Worm (Caenorhabditis elegans) whole organism, young adult: ENCODE results near the gene lpin-1.

Experiments
- B0261.1 ChIP-seq: sonication (generic microtip); optimal IDR thresholded peaks from 2 replicates; lab custom pipeline; 2016; ENCODE audit warnings: mild to moderate bottlenecking, missing genetic modification characterization, moderate library complexity, missing compliant biosample characterization
- C17E4.6 ChIP-seq: fragments of 200-800 bp; sonication (Bioruptor generic); IDR thresholded peaks from 2 replicates; pipeline ENCODE4 v1.3.6; 2022; ENCODE audit warnings: missing genetic modification reagents, missing genetic modification characterization, missing compliant biosample characterization
- F23B12.7 ChIP-seq: sonication (generic microtip); optimal IDR thresholded peaks from 2 replicates; lab custom pipeline; 2017; ENCODE audit warnings: missing genetic modification characterization, mild to moderate bottlenecking, missing compliant biosample characterization, antibody characterized with exemption, moderate library complexity; ENCODE audit not compliant: insufficient read depth
- F49E8.2 ChIP-seq: sonication (generic microtip); optimal IDR thresholded peaks from 3 replicates; lab custom pipeline; 2017; ENCODE audit warnings: missing genetic modification characterization, mild to moderate bottlenecking, missing compliant biosample characterization, antibody characterized with exemption, moderate library complexity; ENCODE audit not compliant: insufficient read depth
- F52B5.7 ChIP-seq: sonication (generic microtip); optimal IDR thresholded peaks from 2 replicates; lab custom pipeline; 2016; ENCODE audit warnings: mild to moderate bottlenecking, missing genetic modification characterization, missing compliant biosample characterization
- K11D2.4 ChIP-seq: fragments of 200-800 bp; sonication (Bioruptor generic); IDR thresholded peaks from 2 replicates; pipeline ENCODE4 v1.3.6; 2022; ENCODE audit warnings: missing genetic modification reagents, missing genetic modification characterization, missing compliant biosample characterization
- T07F8.4 ChIP-seq: sonication (generic microtip); optimal IDR thresholded peaks from 2 replicates; lab custom pipeline; 2016; ENCODE audit warnings: mild to moderate bottlenecking, missing genetic modification characterization, moderate library complexity, missing compliant biosample characterization
- Y53G8AR.9 ChIP-seq: fragments of 200-800 bp; sonication (Bioruptor generic); conservative IDR thresholded peaks from 2 replicates; pipeline ENCODE4 v1.3.6; 2022; ENCODE audit warnings: missing genetic modification reagents, missing genetic modification characterization, missing compliant biosample characterization
- Y79H2A.3 ChIP-seq: fragments of 200-800 bp; sonication (Bioruptor generic); conservative IDR thresholded peaks from 2 replicates; pipeline ENCODE4 v1.3.6; 2022; ENCODE audit warnings: missing genetic modification reagents, missing genetic modification characterization, missing compliant biosample characterization
- ama-1 ChIP-seq, 3 experiments: fragments of 150-350 bp in 1 of 3; sonication (generic microtip) in 2 of 3; optimal IDR thresholded peaks; 2 replicates each; lab custom pipeline; 2014 to 2018; ENCODE audit warnings: missing biosample characterization in 2 of 3, missing genetic modification characterization in 2 of 3, missing genetic modification reagents in 2 of 3
- attf-5 ChIP-seq: fragments of 200-800 bp; sonication (Bioruptor generic); optimal IDR thresholded peaks from 2 replicates; lab custom pipeline; 2018; ENCODE audit warnings: mild to moderate bottlenecking, missing genetic modification characterization, missing compliant biosample characterization
- attf-6 ChIP-seq: fragments of 200-800 bp; sonication (Bioruptor generic); IDR thresholded peaks from 2 replicates; pipeline ENCODE4 v1.3.6; 2022; ENCODE audit warnings: missing genetic modification reagents, missing genetic modification characterization, missing compliant biosample characterization
- bed-1 ChIP-seq: fragments of 200-800 bp; sonication (Bioruptor generic); IDR thresholded peaks from 2 replicates; pipeline ENCODE4 v1.3.6; 2022; ENCODE audit warnings: missing genetic modification reagents, missing genetic modification characterization, missing compliant biosample characterization
- ceh-91 ChIP-seq: fragments of 200-800 bp; sonication (Bioruptor generic); IDR thresholded peaks from 2 replicates; pipeline ENCODE4 v1.3.6; 2022; ENCODE audit warnings: missing genetic modification reagents, missing genetic modification characterization, missing compliant biosample characterization
- dpl-1 ChIP-seq: fragments of 150-350 bp; optimal IDR thresholded peaks from 2 replicates; lab custom pipeline; 2014; ENCODE audit warnings: missing biosample characterization, missing genetic modification reagents, missing genetic modification characterization
- egl-18 ChIP-seq: fragments of 200-800 bp; sonication (Bioruptor generic); IDR thresholded peaks from 2 replicates; pipeline ENCODE4 v1.3.6; 2022; ENCODE audit warnings: missing genetic modification reagents, missing genetic modification characterization, missing compliant biosample characterization
- ets-4 ChIP-seq: fragments of 200-800 bp; sonication (Bioruptor generic); optimal IDR thresholded peaks from 2 replicates; lab custom pipeline; 2018; ENCODE audit warnings: mild to moderate bottlenecking, missing genetic modification characterization, missing compliant biosample characterization
- gei-17 ChIP-seq: fragments of 200-800 bp; sonication (Bioruptor generic); optimal IDR thresholded peaks from 2 replicates; lab custom pipeline; 2018; ENCODE audit warnings: mild to moderate bottlenecking, missing genetic modification characterization, missing compliant biosample characterization
- hlh-26 ChIP-seq: fragments of 200-800 bp; sonication (Bioruptor generic); conservative IDR thresholded peaks from 2 replicates; pipeline ENCODE4 v1.3.6; 2022; ENCODE audit warnings: missing genetic modification reagents, missing genetic modification characterization, missing compliant biosample characterization
- hsf-1 ChIP-seq: fragments of 200-800 bp; sonication (Bioruptor generic); IDR thresholded peaks from 2 replicates; pipeline ENCODE4 v1.3.6; 2022; ENCODE audit warnings: missing genetic modification reagents, missing genetic modification characterization, missing compliant biosample characterization
- lin-54 ChIP-seq: fragments of 200-800 bp; sonication (Bioruptor generic); optimal IDR thresholded peaks from 2 replicates; lab custom pipeline; 2018; ENCODE audit warnings: mild to moderate bottlenecking, missing genetic modification characterization, missing compliant biosample characterization
- lir-1 ChIP-seq: fragments of 200-800 bp; sonication (Bioruptor generic); conservative IDR thresholded peaks from 2 replicates; pipeline ENCODE4 v1.3.6; 2022; ENCODE audit warnings: missing genetic modification reagents, missing genetic modification characterization, missing compliant biosample characterization
- madf-6 ChIP-seq: fragments of 200-800 bp; sonication (Bioruptor generic); IDR thresholded peaks from 2 replicates; pipeline ENCODE4 v1.3.6; 2022; ENCODE audit warnings: missing genetic modification reagents, missing genetic modification characterization, missing compliant biosample characterization
- madf-8 ChIP-seq: fragments of 200-800 bp; sonication (Bioruptor generic); conservative IDR thresholded peaks from 2 replicates; pipeline ENCODE4 v1.3.6; 2022; ENCODE audit warnings: missing genetic modification reagents, missing genetic modification characterization, missing compliant biosample characterization
- mcd-1 ChIP-seq: fragments of 200-800 bp; sonication (Bioruptor generic); IDR thresholded peaks from 2 replicates; pipeline ENCODE4 v1.3.6; 2022; ENCODE audit warnings: missing genetic modification reagents, missing genetic modification characterization, missing compliant biosample characterization
- nfya-1 ChIP-seq: sonication (generic microtip); optimal IDR thresholded peaks from 2 replicates; lab custom pipeline; 2017; ENCODE audit warnings: antibody characterized with exemption, missing compliant biosample characterization, missing genetic modification characterization, borderline replicate concordance; ENCODE audit not compliant: insufficient read depth
- nfya-2 ChIP-seq: fragments of 200-800 bp; sonication (Bioruptor generic); IDR thresholded peaks from 2 replicates; pipeline ENCODE4 v1.3.6; 2022; ENCODE audit warnings: missing genetic modification reagents, missing genetic modification characterization, missing compliant biosample characterization
- nhr-80 ChIP-seq: sonication (generic microtip); optimal IDR thresholded peaks from 2 replicates; lab custom pipeline; 2016; ENCODE audit warnings: missing genetic modification characterization, missing compliant biosample characterization
- nhr-90 ChIP-seq: sonication (generic microtip); optimal IDR thresholded peaks from 2 replicates; lab custom pipeline; 2016; ENCODE audit warnings: missing genotype, mild to moderate bottlenecking, missing genetic modification characterization, missing compliant biosample characterization
- pha-4 ChIP-seq: fragments of 150-350 bp; sonication (generic microtip); optimal IDR thresholded peaks from 2 replicates; lab custom pipeline; 2014; ENCODE audit warnings: missing biosample characterization, missing genetic modification reagents, missing genetic modification characterization
- rec-8 ChIP-seq, 2 experiments: sonication (generic microtip); optimal IDR thresholded peaks; 2 replicates each; lab custom pipeline; 2016; ENCODE audit warnings: mild to moderate bottlenecking in 2 of 2, missing genetic modification characterization in 2 of 2, missing genetic modification reagents in 2 of 2, missing genotype in 2 of 2, missing biosample characterization in 1 of 2, missing compliant biosample characterization in 1 of 2, moderate library complexity in 1 of 2
- repo-1 ChIP-seq: sonication (generic microtip); optimal IDR thresholded peaks from 2 replicates; lab custom pipeline; 2017; ENCODE audit warnings: mild to moderate bottlenecking, missing genetic modification characterization, missing compliant biosample characterization
- sea-2 ChIP-seq: fragments of 200-800 bp; sonication (Bioruptor generic); IDR thresholded peaks from 2 replicates; pipeline ENCODE4 v1.3.6; 2022; ENCODE audit warnings: missing genetic modification characterization, missing compliant biosample characterization
- snpc-1.1 ChIP-seq: sonication (generic microtip); optimal IDR thresholded peaks from 2 replicates; lab custom pipeline; 2017; ENCODE audit warnings: missing genetic modification characterization, mild to moderate bottlenecking, missing compliant biosample characterization, antibody characterized with exemption, moderate library complexity, missing genotype, missing genetic modification reagents; ENCODE audit not compliant: insufficient read depth
- somi-1 ChIP-seq: fragments of 200-800 bp; sonication (Bioruptor generic); optimal IDR thresholded peaks from 2 replicates; lab custom pipeline; 2018; ENCODE audit warnings: mild to moderate bottlenecking, missing genetic modification characterization, missing compliant biosample characterization
- zim-3 ChIP-seq: sonication (generic microtip); optimal IDR thresholded peaks from 2 replicates; lab custom pipeline; 2017; ENCODE audit warnings: mild to moderate bottlenecking, missing genetic modification characterization, moderate library complexity, missing compliant biosample characterization
- ztf-25 ChIP-seq: fragments of 200-800 bp; sonication (Bioruptor generic); IDR thresholded peaks from 2 replicates; pipeline ENCODE4 v1.3.6; 2022; ENCODE audit warnings: missing genetic modification reagents, missing genetic modification characterization, missing compliant biosample characterization

lpin-1 gene

ce11 chrV:13645848-13646578, 7.9 kb downstream of the lpin-1 start (continued):
- no peak for TF ChIP-seq F23B12.7 (tag; lab: Kevin White, UChicago)
- no peak for TF ChIP-seq somi-1
- TF ChIP-seq Y53G8AR.9, result 0 out of 2 replicates have a peak, but pooled peaks have one; percentile 22
- TF ChIP-seq, all 124 proteins: peak for 35

- TF ChIP-seq nhr-80 (tag; lab: Kevin White, UChicago) (peak; percentile 68), rec-8 (tag; optimal IDR thresholded peaks at IDR 0.05; lab: Kevin White, UChicago) (no peak), ets-4 (GFP tag; lab: Kevin White, UChicago) (peak; percentile 21)
Measured at ce11 chrV:13638040-13638439, 15.9 kb downstream of the lpin-1 start.

ce11 chrV:13636411-13636810, 17.5 kb downstream of the lpin-1 start:
- no peak for TF ChIP-seq madf-6 (GFP tag; lab: Robert Waterston, UW)
- no peak for TF ChIP-seq sea-2
- TF ChIP-seq pha-4 (tag; lab: Kevin White, UChicago), result no peak
- TF ChIP-seq Y79H2A.3 (GFP tag; lab: Robert Waterston, UW), result no peak
- TF ChIP-seq egl-18 (GFP tag; lab: Robert Waterston, UW), result no peak
- TF ChIP-seq ztf-25 (GFP tag; lab: Robert Waterston, UW), result no peak
- no peak for TF ChIP-seq zim-3
- no peak for TF ChIP-seq lin-54 (GFP tag; lab: Kevin White, UChicago)
- no peak for TF ChIP-seq hlh-26 (GFP tag; lab: Robert Waterston, UW)
- TF ChIP-seq ceh-91 (GFP tag; lab: Robert Waterston, UW), result no peak
- TF ChIP-seq hsf-1, result no peak
- no peak for TF ChIP-seq repo-1 (tag; lab: Kevin White, UChicago)
- no peak for TF ChIP-seq T07F8.4 (tag; lab: Kevin White, UChicago)
- no peak for TF ChIP-seq nfya-2
- no peak for TF ChIP-seq attf-6
- TF ChIP-seq F49E8.2 (tag; lab: Kevin White, UChicago), result no peak
- no peak for TF ChIP-seq F52B5.7 (tag; lab: Kevin White, UChicago)
- no peak for TF ChIP-seq nhr-90
- TF ChIP-seq mcd-1 (GFP tag; lab: Robert Waterston, UW), result no peak
- TF ChIP-seq, all 124 proteins: peak for 0

- TF ChIP-seq nhr-90, result no peak
- no peak for TF ChIP-seq C17E4.6 (GFP tag; lab: Robert Waterston, UW)
- TF ChIP-seq attf-5, result no peak
- TF ChIP-seq gei-17, result no peak
- TF ChIP-seq snpc-1.1 (tag; lab: Kevin White, UChicago), result no peak
- no peak for TF ChIP-seq nfya-1 (tag; lab: Kevin White, UChicago)
- no peak for TF ChIP-seq dpl-1 (GFP tag; lab: Kevin White, UChicago)
- no peak for TF ChIP-seq B0261.1
- no peak for TF ChIP-seq bed-1 (GFP tag; lab: Robert Waterston, UW)
- no peak for TF ChIP-seq lir-1
- no peak for TF ChIP-seq K11D2.4 (GFP tag; lab: Robert Waterston, UW)
- TF ChIP-seq madf-8 (GFP tag; lab: Robert Waterston, UW), result no peak
- TF ChIP-seq ama-1 (optimal IDR thresholded peaks at IDR 0.05; lab: Kevin White, UChicago), result no peak
- no peak for TF ChIP-seq ama-1 (GFP tag; optimal IDR thresholded peaks at IDR 0.05; lab: Kevin White, UChicago)
- TF ChIP-seq, all 124 proteins: peak for 0
Measured at ce11 chrV:13634149-13634548, 19.8 kb downstream of the lpin-1 start, which contains the start of gene H37A05.2. H37A05.2 (minus strand) TSS chrV:13634249.
